Fruit fly (Drosophila melanogaster) whole organism, prepupa: ENCODE results near the gene CG31787.

ENCODE experiments used
- Blimp-1 ChIP-seq: fragments of 200-800 bp; sonication (Bioruptor generic); optimal IDR thresholded peaks from 3 replicates; lab custom pipeline; 2017; ENCODE audit warnings: missing biosample characterization, missing genetic modification characterization, mild to moderate bottlenecking, moderate library complexity, missing genetic modification reagents
- CG10631 ChIP-seq: fragments of 200-800 bp; sonication (Bioruptor generic); optimal IDR thresholded peaks from 2 replicates; lab custom pipeline; 2016; ENCODE audit warnings: missing biosample characterization, missing genetic modification characterization
- CG10669 ChIP-seq: fragments of 200-800 bp; sonication (Bioruptor generic); optimal IDR thresholded peaks from 3 replicates; lab custom pipeline; 2018; ENCODE audit warnings: missing biosample characterization, mild to moderate bottlenecking, missing genetic modification characterization, moderate library complexity
- CG11294 ChIP-seq: fragments of 200-800 bp; sonication (Bioruptor generic); IDR thresholded peaks from 2 replicates; pipeline ENCODE4 v1.3.6; 2022; ENCODE audit warnings: missing biosample characterization, missing genetic modification characterization
- CG11762 ChIP-seq: fragments of 200-800 bp; sonication (Bioruptor generic); optimal IDR thresholded peaks from 3 replicates; lab custom pipeline; 2016; ENCODE audit warnings: missing biosample characterization, missing genetic modification characterization; ENCODE audit not compliant: insufficient read depth
- CG11902 ChIP-seq: fragments of 200-800 bp; sonication (Bioruptor generic); optimal IDR thresholded peaks from 3 replicates; lab custom pipeline; 2016; ENCODE audit warnings: missing biosample characterization, missing genetic modification characterization
- CG15336 ChIP-seq: fragments of 200-800 bp; sonication (Bioruptor generic); IDR thresholded peaks from 2 replicates; pipeline ENCODE4 v1.3.6; 2022; ENCODE audit warnings: missing biosample characterization, missing genetic modification characterization
- CG1621 ChIP-seq: fragments of 200-800 bp; sonication (Bioruptor generic); optimal IDR thresholded peaks from 3 replicates; lab custom pipeline; 2018; ENCODE audit warnings: missing biosample characterization, mild to moderate bottlenecking, missing genetic modification characterization
- CG16779 ChIP-seq: fragments of 200-800 bp; sonication (Bioruptor generic); optimal IDR thresholded peaks from 3 replicates; lab custom pipeline; 2017; ENCODE audit warnings: missing biosample characterization, mild to moderate bottlenecking, missing genetic modification characterization
- CG3032 ChIP-seq: fragments of 200-800 bp; optimal IDR thresholded peaks from 2 replicates; lab custom pipeline; 2019; ENCODE audit warnings: missing biosample characterization, mild to moderate bottlenecking, missing genetic modification characterization, moderate library complexity
- CG32006 ChIP-seq: fragments of 200-800 bp; sonication (Bioruptor generic); optimal IDR thresholded peaks from 3 replicates; lab custom pipeline; 2017; ENCODE audit warnings: missing biosample characterization, mild to moderate bottlenecking, missing genetic modification characterization
- CG34406 ChIP-seq: fragments of 200-800 bp; sonication (Bioruptor generic); optimal IDR thresholded peaks from 3 replicates; lab custom pipeline; 2016; ENCODE audit warnings: missing biosample characterization, missing genetic modification characterization
- CG3919 ChIP-seq: fragments of 200-800 bp; sonication (Bioruptor generic); optimal IDR thresholded peaks from 3 replicates; lab custom pipeline; 2016; ENCODE audit warnings: missing biosample characterization, missing genetic modification characterization
- CG4318 ChIP-seq: fragments of 200-800 bp; sonication (Bioruptor generic); optimal IDR thresholded peaks from 3 replicates; lab custom pipeline; 2017; ENCODE audit warnings: missing biosample characterization, mild to moderate bottlenecking, missing genetic modification characterization
- CG6163 ChIP-seq: fragments of 200-800 bp; sonication (Bioruptor generic); IDR thresholded peaks from 3 replicates; pipeline ENCODE4 v1.3.6; 2022; ENCODE audit warnings: missing biosample characterization, missing genetic modification characterization
- CG6792 ChIP-seq: fragments of 200-800 bp; sonication (Bioruptor generic); optimal IDR thresholded peaks from 3 replicates; lab custom pipeline; 2016; ENCODE audit warnings: missing biosample characterization, missing genetic modification characterization
- CG6808 ChIP-seq: fragments of 200-800 bp; sonication (Bioruptor generic); optimal IDR thresholded peaks from 3 replicates; lab custom pipeline; 2017; ENCODE audit warnings: missing biosample characterization, missing genetic modification characterization, mild to moderate bottlenecking, moderate library complexity, missing genetic modification reagents
- CG6854 ChIP-seq: fragments of 200-800 bp; sonication (Bioruptor generic); optimal IDR thresholded peaks from 2 replicates; lab custom pipeline; 2017; ENCODE audit warnings: missing biosample characterization, mild to moderate bottlenecking, missing genetic modification characterization
- CG7368 ChIP-seq: fragments of 200-800 bp; sonication (Bioruptor generic); optimal IDR thresholded peaks from 3 replicates; lab custom pipeline; 2016; ENCODE audit warnings: missing biosample characterization, missing genetic modification characterization
- CG8119 ChIP-seq: fragments of 200-800 bp; sonication (Bioruptor generic); IDR thresholded peaks from 3 replicates; pipeline ENCODE4 v1.3.6; 2022; ENCODE audit warnings: missing biosample characterization, missing genetic modification characterization
- CG8632 ChIP-seq: fragments of 200-800 bp; sonication (Bioruptor generic); optimal IDR thresholded peaks from 3 replicates; lab custom pipeline; 2016; ENCODE audit warnings: missing biosample characterization, missing genetic modification characterization
- Eip75B ChIP-seq: fragments of 200-800 bp; sonication (Bioruptor generic); optimal IDR thresholded peaks from 3 replicates; lab custom pipeline; 2016; ENCODE audit warnings: missing biosample characterization, missing genetic modification characterization
- Eip78C ChIP-seq: fragments of 200-800 bp; sonication (Bioruptor generic); peaks from one replicate; lab custom pipeline; 2016; ENCODE audit warnings: missing biosample characterization, missing genetic modification characterization
- Eip93F ChIP-seq: fragments of 200-800 bp; sonication (Bioruptor generic); optimal IDR thresholded peaks from 2 replicates; lab custom pipeline; 2016; ENCODE audit warnings: missing biosample characterization, mild to moderate bottlenecking, missing genetic modification characterization
- Ets21C ChIP-seq: fragments of 200-800 bp; sonication (Bioruptor generic); optimal IDR thresholded peaks from 3 replicates; lab custom pipeline; 2016; ENCODE audit warnings: missing biosample characterization, missing genetic modification characterization
- Ets96B ChIP-seq: fragments of 200-800 bp; optimal IDR thresholded peaks from 2 replicates; lab custom pipeline; 2019; ENCODE audit warnings: missing biosample characterization, mild to moderate bottlenecking, missing genetic modification characterization, moderate library complexity
- Gug ChIP-seq: fragments of 200-800 bp; sonication (Bioruptor generic); IDR thresholded peaks from 2 replicates; pipeline ENCODE4 v1.3.6; 2022; ENCODE audit warnings: missing biosample characterization, missing genetic modification characterization
- Hr38 ChIP-seq: sonication (Bioruptor generic); optimal IDR thresholded peaks from 2 replicates; lab custom pipeline; 2016; ENCODE audit warnings: missing biosample characterization, missing genetic modification characterization
- Hr39 ChIP-seq: fragments of 200-800 bp; sonication (Bioruptor generic); optimal IDR thresholded peaks from 2 replicates; lab custom pipeline; 2016; ENCODE audit warnings: missing biosample characterization, missing genetic modification characterization
- Hr4 ChIP-seq: fragments of 200-800 bp; sonication (Bioruptor generic); optimal IDR thresholded peaks from 3 replicates; lab custom pipeline; 2016; ENCODE audit warnings: missing biosample characterization, missing genetic modification characterization
- Lpt ChIP-seq: fragments of 200-800 bp; sonication (Bioruptor generic); optimal IDR thresholded peaks from 3 replicates; lab custom pipeline; 2016; ENCODE audit warnings: missing biosample characterization, missing genetic modification characterization
- Met ChIP-seq: fragments of 200-800 bp; sonication (Bioruptor generic); optimal IDR thresholded peaks from 3 replicates; lab custom pipeline; 2016; ENCODE audit warnings: missing biosample characterization, missing genetic modification characterization
- OdsH ChIP-seq: fragments of 200-800 bp; sonication (Bioruptor generic); optimal IDR thresholded peaks from 3 replicates; lab custom pipeline; 2016; ENCODE audit warnings: missing biosample characterization, missing genetic modification characterization
- Smox ChIP-seq: fragments of 200-800 bp; sonication (Bioruptor generic); optimal IDR thresholded peaks from 3 replicates; lab custom pipeline; 2016; ENCODE audit warnings: missing biosample characterization, missing genetic modification characterization
- Sox102F ChIP-seq: fragments of 200-800 bp; sonication (Bioruptor generic); optimal IDR thresholded peaks from 2 replicates; lab custom pipeline; 2016; ENCODE audit warnings: missing biosample characterization, mild to moderate bottlenecking, missing genetic modification characterization
- Sox14 ChIP-seq: fragments of 200-800 bp; sonication (Bioruptor generic); optimal IDR thresholded peaks from 3 replicates; lab custom pipeline; 2016; ENCODE audit warnings: missing biosample characterization, missing genetic modification characterization
- Sox15 ChIP-seq: fragments of 200-800 bp; sonication (Bioruptor generic); optimal IDR thresholded peaks from 3 replicates; lab custom pipeline; 2016; ENCODE audit warnings: missing biosample characterization, missing genetic modification characterization
- acj6 ChIP-seq: fragments of 200-800 bp; sonication (Bioruptor generic); optimal IDR thresholded peaks from 3 replicates; lab custom pipeline; 2016; ENCODE audit warnings: missing biosample characterization, missing genetic modification characterization
- dac ChIP-seq: fragments of 200-800 bp; sonication (Bioruptor generic); optimal IDR thresholded peaks from 2 replicates; lab custom pipeline; 2017; ENCODE audit warnings: missing biosample characterization, mild to moderate bottlenecking, missing genetic modification characterization
- dsx ChIP-seq: fragments of 200-800 bp; optimal IDR thresholded peaks from 3 replicates; lab custom pipeline; 2019; ENCODE audit warnings: missing biosample characterization, mild to moderate bottlenecking, missing genetic modification characterization, moderate library complexity; ENCODE audit not compliant: poor library complexity, severe bottlenecking
- eg ChIP-seq: fragments of 200-800 bp; sonication (Bioruptor generic); IDR thresholded peaks from 3 replicates; pipeline ENCODE4 v1.3.6; 2022; ENCODE audit warnings: missing biosample characterization, missing genetic modification characterization
- fd59A ChIP-seq: fragments of 200-800 bp; sonication (Bioruptor generic); optimal IDR thresholded peaks from 2 replicates; lab custom pipeline; 2017; ENCODE audit warnings: missing biosample characterization, mild to moderate bottlenecking, missing genetic modification characterization, missing genetic modification reagents
- fd85E ChIP-seq: fragments of 200-800 bp; sonication (Bioruptor generic); optimal IDR thresholded peaks from 3 replicates; lab custom pipeline; 2016; ENCODE audit warnings: missing biosample characterization, missing genetic modification characterization
- lz ChIP-seq: fragments of 200-800 bp; sonication (Bioruptor generic); optimal IDR thresholded peaks from 3 replicates; lab custom pipeline; 2016; ENCODE audit warnings: missing biosample characterization, missing genetic modification characterization
- net ChIP-seq: fragments of 200-800 bp; sonication (Bioruptor generic); optimal IDR thresholded peaks from 3 replicates; lab custom pipeline; 2016; ENCODE audit warnings: missing biosample characterization, missing genetic modification characterization
- pdm3 ChIP-seq: fragments of 200-800 bp; sonication (Bioruptor generic); optimal IDR thresholded peaks from 3 replicates; lab custom pipeline; 2016; ENCODE audit warnings: missing biosample characterization, missing genetic modification characterization
- salr ChIP-seq, 2 experiments: fragments of 200-800 bp; sonication (Bioruptor generic); optimal IDR thresholded peaks; 3 replicates each; lab custom pipeline; 2016 to 2018; ENCODE audit warnings: missing biosample characterization in 2 of 2, missing genetic modification characterization in 2 of 2, mild to moderate bottlenecking in 1 of 2
- spab ChIP-seq: fragments of 200-800 bp; sonication (Bioruptor generic); optimal IDR thresholded peaks from 2 replicates; lab custom pipeline; 2017; ENCODE audit warnings: missing biosample characterization, mild to moderate bottlenecking, missing genetic modification characterization, missing genetic modification reagents
- ss ChIP-seq, 2 experiments: fragments of 200-800 bp; sonication (Bioruptor generic); optimal IDR thresholded peaks; 2 replicates in 1 of 2; 3 replicates in 1 of 2; lab custom pipeline; 2017 to 2018; ENCODE audit warnings: mild to moderate bottlenecking in 2 of 2, missing biosample characterization in 2 of 2, missing genetic modification characterization in 2 of 2, moderate library complexity in 1 of 2
- svp ChIP-seq: fragments of 200-800 bp; sonication (Bioruptor generic); peaks from one replicate; lab custom pipeline; 2016; ENCODE audit warnings: missing biosample characterization, missing genetic modification characterization
- topi ChIP-seq: fragments of 200-800 bp; sonication (Bioruptor generic); optimal IDR thresholded peaks from 3 replicates; lab custom pipeline; 2016; ENCODE audit warnings: missing biosample characterization, missing genetic modification characterization
- vri ChIP-seq: fragments of 200-800 bp; sonication (Bioruptor generic); optimal IDR thresholded peaks from 3 replicates; lab custom pipeline; 2016; ENCODE audit warnings: missing biosample characterization, mild to moderate bottlenecking, missing genetic modification characterization

CG31787 gene

DNA sequence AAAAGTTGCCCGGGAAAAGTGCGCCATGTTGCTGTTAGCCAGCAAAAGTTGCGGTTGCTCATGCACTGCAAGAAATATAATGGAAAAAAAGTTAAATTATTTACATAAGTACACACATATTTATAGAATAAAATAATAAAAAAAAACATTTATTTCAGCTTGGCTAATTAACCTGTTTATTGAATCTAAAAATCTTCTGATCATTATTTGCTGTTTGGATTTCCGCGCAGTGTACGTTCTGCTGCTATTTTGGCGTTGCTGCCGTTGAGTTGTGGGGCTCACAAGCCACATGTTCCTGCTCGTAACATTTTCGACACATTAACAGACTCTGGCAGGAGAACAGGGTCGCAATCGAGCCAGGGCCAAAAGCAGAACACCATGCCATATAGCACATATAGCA lies 25.0 kb upstream of the CG31787 start:
- peak; percentile 64 for TF ChIP-seq CG11294 (GFP tag; lab: Robert Waterston, UW)
- TF ChIP-seq Eip75B (GFP tag; lab: Kevin White, UChicago), result peak; percentile 65
- peak; percentile 62 for TF ChIP-seq CG1621 (tag; lab: Kevin White, UChicago)
- TF ChIP-seq CG11762 (GFP tag; lab: Kevin White, UChicago), result peak; percentile 70
- TF ChIP-seq ss (GFP tag; optimal IDR thresholded peaks at IDR 0.05; lab: Kevin White, UChicago), result peak; percentile 54 to 62
- TF ChIP-seq eg (GFP tag; lab: Robert Waterston, UW), result peak; percentile 86
- peak; percentile 91 for TF ChIP-seq Eip78C
- TF ChIP-seq CG10669 (GFP tag; lab: Kevin White, UChicago), result peak; percentile 75
- peak; percentile 11 for TF ChIP-seq CG6854
- TF ChIP-seq Sox15 (GFP tag; lab: Kevin White, UChicago), result peak; percentile 26
- peak; percentile 34 for TF ChIP-seq Eip93F (GFP tag; lab: Kevin White, UChicago)
- peak; percentile 71 for TF ChIP-seq fd59A (GFP tag; lab: Kevin White, UChicago)
- TF ChIP-seq pdm3 (GFP tag; lab: Kevin White, UChicago), result peak; percentile 79
- TF ChIP-seq Met (GFP tag; lab: Kevin White, UChicago), result peak; percentile 85
- TF ChIP-seq spab (GFP tag; lab: Kevin White, UChicago), result peak; percentile 86
- peak; percentile 84 for TF ChIP-seq OdsH (GFP tag; lab: Kevin White, UChicago)
- TF ChIP-seq Hr38 (GFP tag; lab: Kevin White, UChicago), result no peak
- peak; percentile 35 for TF ChIP-seq CG11902
- peak; percentile 82 for TF ChIP-seq CG3919
- TF ChIP-seq CG10631 (GFP tag; lab: Kevin White, UChicago), result peak; percentile 79
- peak; percentile 75 for TF ChIP-seq CG6792 (GFP tag; lab: Kevin White, UChicago)
- peak; percentile 71 for TF ChIP-seq CG4318 (GFP tag; lab: Kevin White, UChicago)
- TF ChIP-seq dsx (GFP tag; lab: Kevin White, UChicago), result peak; percentile 57
- peak; percentile 72 for TF ChIP-seq net (GFP tag; lab: Kevin White, UChicago)
- peak; percentile 76 for TF ChIP-seq CG8632 (GFP tag; lab: Kevin White, UChicago)
- TF ChIP-seq lz (GFP tag; lab: Kevin White, UChicago), result peak; percentile 76
- peak; percentile 83 for TF ChIP-seq Sox102F (GFP tag; lab: Kevin White, UChicago)
- TF ChIP-seq Ets96B (tag; lab: Kevin White, UChicago), result peak; percentile 82
- peak; percentile 51 for TF ChIP-seq Hr39 (GFP tag; lab: Kevin White, UChicago)
- TF ChIP-seq Hr4 (GFP tag; lab: Kevin White, UChicago), result peak; percentile 54
- no peak for TF ChIP-seq Ets21C (GFP tag; lab: Kevin White, UChicago)
- TF ChIP-seq Gug (GFP tag; lab: Robert Waterston, UW), result peak; percentile 41
- TF ChIP-seq Blimp-1 (GFP tag; lab: Kevin White, UChicago), result peak; percentile 59
- TF ChIP-seq CG34406, result peak; percentile 79
- TF ChIP-seq CG32006 (GFP tag; lab: Kevin White, UChicago), result peak; percentile 86
- peak; percentile 87 for TF ChIP-seq CG6163
- peak in 1 of 2 experiments; percentile 63 for TF ChIP-seq salr (GFP tag; optimal IDR thresholded peaks at IDR 0.05; lab: Kevin White, UChicago)
- no peak for TF ChIP-seq fd85E (GFP tag; lab: Kevin White, UChicago)
- peak; percentile 62 for TF ChIP-seq Sox14
- peak; percentile 55 for TF ChIP-seq CG7368 (GFP tag; lab: Kevin White, UChicago)
- peak; percentile 85 for TF ChIP-seq CG3032 (tag; lab: Kevin White, UChicago)
- TF ChIP-seq CG8119 (GFP tag; lab: Robert Waterston, UW), result peak; percentile 82
- TF ChIP-seq CG16779 (tag; lab: Kevin White, UChicago), result peak; percentile 37
- TF ChIP-seq svp, result peak; percentile 73
- peak; percentile 59 for TF ChIP-seq dac (GFP tag; lab: Kevin White, UChicago)
- peak; percentile 61 for TF ChIP-seq topi (GFP tag; lab: Kevin White, UChicago)
- peak; percentile 87 for TF ChIP-seq CG6808 (GFP tag; lab: Kevin White, UChicago)
- peak; percentile 87 for TF ChIP-seq acj6 (GFP tag; lab: Kevin White, UChicago)
- TF ChIP-seq Smox (GFP tag; lab: Kevin White, UChicago), result peak; percentile 68
- TF ChIP-seq vri (GFP tag; lab: Kevin White, UChicago), result peak; percentile 77
- peak; percentile 88 for TF ChIP-seq CG15336 (GFP tag; lab: Robert Waterston, UW)
- TF ChIP-seq Lpt (GFP tag; lab: Kevin White, UChicago), result peak; percentile 62
